Worm (Caenorhabditis elegans) whole organism, L1 larva: ENCODE data around the gene Y73B6BL.288.

ENCODE experiments used
- C04F5.9 ChIP-seq: sonication (generic microtip); optimal IDR thresholded peaks from 2 replicates; lab custom pipeline; 2016; ENCODE audit warnings: missing genetic modification characterization, missing compliant biosample characterization
- C34B4.2 ChIP-seq: sonication (generic microtip); optimal IDR thresholded peaks from 2 replicates; lab custom pipeline; 2017; ENCODE audit warnings: mild to moderate bottlenecking, missing genetic modification characterization, missing compliant biosample characterization
- F16B12.6 ChIP-seq: fragments of 150-350 bp; optimal IDR thresholded peaks from 2 replicates; lab custom pipeline; 2014; ENCODE audit warnings: missing biosample characterization, missing genetic modification characterization
- Y116A8C.19 ChIP-seq: sonication (generic microtip); optimal IDR thresholded peaks from 2 replicates; lab custom pipeline; 2016; ENCODE audit warnings: missing compliant biosample characterization, missing genetic modification characterization, borderline replicate concordance
- aly-2 ChIP-seq: fragments of 150-350 bp; optimal IDR thresholded peaks from 2 replicates; lab custom pipeline; 2014; ENCODE audit warnings: missing biosample characterization, missing genetic modification characterization
- ama-1 ChIP-seq: fragments of 150-350 bp; optimal IDR thresholded peaks from 2 replicates; lab custom pipeline; 2014
- blmp-1 ChIP-seq: fragments of 150-350 bp; optimal IDR thresholded peaks from 2 replicates; lab custom pipeline; 2014; ENCODE audit warnings: missing biosample characterization, missing genetic modification characterization
- ceh-88 ChIP-seq: fragments of 200-800 bp; sonication (Bioruptor generic); IDR thresholded peaks from 2 replicates; pipeline ENCODE4 v1.3.6; 2022; ENCODE audit warnings: missing genetic modification characterization, missing compliant biosample characterization
- ces-1 ChIP-seq: fragments of 150-350 bp; optimal IDR thresholded peaks from 2 replicates; lab custom pipeline; 2014; ENCODE audit warnings: missing biosample characterization, missing genetic modification reagents, missing genetic modification characterization
- dpl-1 ChIP-seq, 3 experiments: fragments of 150-350 bp in 2 of 3; sonication (generic microtip) in 1 of 3; optimal IDR thresholded peaks; 2 replicates each; lab custom pipeline; 2014 to 2017; ENCODE audit warnings: missing biosample characterization in 3 of 3, missing genetic modification characterization in 3 of 3, missing genetic modification reagents in 3 of 3
- dsc-1 ChIP-seq: sonication (generic microtip); optimal IDR thresholded peaks from 2 replicates; lab custom pipeline; 2016; ENCODE audit warnings: mild to moderate bottlenecking, missing genetic modification characterization, missing compliant biosample characterization
- efl-1 ChIP-seq, 4 experiments: fragments of 150-350 bp; optimal IDR thresholded peaks in 3 of 4; peaks in 1 of 4; 1 replicate in 1 of 4; 2 replicates in 3 of 4; lab custom pipeline; 2014; ENCODE audit warnings: missing biosample characterization in 2 of 4, missing genetic modification characterization in 2 of 4, missing genetic modification reagents in 2 of 4
- efl-3 ChIP-seq: fragments of 200-800 bp; sonication (Bioruptor generic); optimal IDR thresholded peaks from 2 replicates; lab custom pipeline; 2018; ENCODE audit warnings: mild to moderate bottlenecking, missing genetic modification characterization, missing compliant biosample characterization
- egl-13 ChIP-seq: sonication (generic microtip); optimal IDR thresholded peaks from 2 replicates; lab custom pipeline; 2016; ENCODE audit warnings: missing genotype, missing genetic modification reagents, missing genetic modification characterization, missing compliant biosample characterization
- elt-2 ChIP-seq: sonication (generic microtip); optimal IDR thresholded peaks from 2 replicates; lab custom pipeline; 2016; ENCODE audit warnings: missing genetic modification characterization, mild to moderate bottlenecking, inconsistent platforms, missing compliant biosample characterization, missing genetic modification reagents
- ets-5 ChIP-seq: fragments of 200-800 bp; sonication (Bioruptor generic); IDR thresholded peaks from 2 replicates; pipeline ENCODE4 v1.3.6; 2022; ENCODE audit warnings: missing genetic modification characterization, missing compliant biosample characterization
- fkh-10 ChIP-seq: sonication (generic microtip); optimal IDR thresholded peaks from 2 replicates; lab custom pipeline; 2017; ENCODE audit warnings: missing biosample characterization, missing genetic modification reagents, missing genetic modification characterization
- fkh-4 ChIP-seq: sonication (generic microtip); optimal IDR thresholded peaks from 2 replicates; lab custom pipeline; 2016; ENCODE audit warnings: missing compliant biosample characterization, missing genetic modification characterization, borderline replicate concordance
- grh-1 ChIP-seq: fragments of 200-800 bp; sonication (Bioruptor generic); IDR thresholded peaks from 2 replicates; pipeline ENCODE4 v1.3.6; 2022; ENCODE audit warnings: missing genetic modification reagents, missing genetic modification characterization, missing compliant biosample characterization
- hpl-2 ChIP-seq: fragments of 150-350 bp; optimal IDR thresholded peaks from 2 replicates; lab custom pipeline; 2014; ENCODE audit warnings: missing biosample characterization, missing genetic modification reagents, missing genetic modification characterization
- irx-1 ChIP-seq: sonication (generic microtip); optimal IDR thresholded peaks from 2 replicates; lab custom pipeline; 2016; ENCODE audit warnings: missing genetic modification characterization, missing compliant biosample characterization
- isw-1 ChIP-seq: fragments of 200-800 bp; sonication (Bioruptor generic); IDR thresholded peaks from 2 replicates; pipeline ENCODE4 v1.3.6; 2022; ENCODE audit warnings: missing genetic modification characterization, missing compliant biosample characterization
- lin-13 ChIP-seq: fragments of 150-350 bp; optimal IDR thresholded peaks from 2 replicates; lab custom pipeline; 2014; ENCODE audit warnings: missing biosample characterization, missing genetic modification reagents, missing genetic modification characterization
- lin-15B ChIP-seq: fragments of 150-350 bp; sonication (generic microtip); optimal IDR thresholded peaks from 3 replicates; lab custom pipeline; 2014; ENCODE audit warnings: missing biosample characterization, missing genetic modification characterization
- lin-35 ChIP-seq, 2 experiments: fragments of 150-350 bp; optimal IDR thresholded peaks; 2 replicates each; lab custom pipeline; 2014; ENCODE audit warnings: missing biosample characterization in 2 of 2, missing genetic modification characterization in 2 of 2, missing genetic modification reagents in 2 of 2
- lsy-2 ChIP-seq, 2 experiments: fragments of 150-350 bp; optimal IDR thresholded peaks; 2 replicates each; lab custom pipeline; 2014; ENCODE audit warnings: missing biosample characterization in 2 of 2, missing genetic modification characterization in 2 of 2
- mab-9 ChIP-seq: fragments of 200-800 bp; sonication (Bioruptor generic); IDR thresholded peaks from 2 replicates; pipeline ENCODE4 v1.3.6; 2022; ENCODE audit warnings: missing genetic modification reagents, missing genetic modification characterization, missing compliant biosample characterization
- mdl-1 ChIP-seq, 2 experiments: fragments of 150-350 bp; optimal IDR thresholded peaks; 2 replicates each; lab custom pipeline; 2014 to 2017; ENCODE audit warnings: missing biosample characterization in 2 of 2, missing genetic modification characterization in 2 of 2, inconsistent platforms in 1 of 2
- mef-2 ChIP-seq: fragments of 150-350 bp; optimal IDR thresholded peaks from 2 replicates; lab custom pipeline; 2014; ENCODE audit warnings: missing biosample characterization, missing genetic modification characterization
- mep-1 ChIP-seq: fragments of 150-350 bp; optimal IDR thresholded peaks from 2 replicates; lab custom pipeline; 2014; ENCODE audit warnings: missing biosample characterization, missing genetic modification characterization
- nhr-11 ChIP-seq: fragments of 150-350 bp; optimal IDR thresholded peaks from 2 replicates; lab custom pipeline; 2014; ENCODE audit warnings: missing biosample characterization, missing genetic modification characterization
- nhr-12 ChIP-seq: sonication (generic microtip); optimal IDR thresholded peaks from 2 replicates; lab custom pipeline; 2017; ENCODE audit warnings: missing biosample characterization, missing genetic modification characterization
- nhr-19 ChIP-seq: fragments of 200-800 bp; sonication (Bioruptor generic); conservative IDR thresholded peaks from 2 replicates; pipeline ENCODE4 v1.3.6; 2022; ENCODE audit warnings: missing genetic modification characterization, missing compliant biosample characterization
- nhr-20 ChIP-seq: sonication (generic microtip); optimal IDR thresholded peaks from 2 replicates; lab custom pipeline; 2016; ENCODE audit warnings: mild to moderate bottlenecking, missing genetic modification characterization, missing compliant biosample characterization
- nhr-28 ChIP-seq: fragments of 150-350 bp; optimal IDR thresholded peaks from 2 replicates; lab custom pipeline; 2014; ENCODE audit warnings: missing biosample characterization, missing genetic modification characterization
- nhr-47 ChIP-seq: sonication (generic microtip); optimal IDR thresholded peaks from 2 replicates; lab custom pipeline; 2016; ENCODE audit warnings: mild to moderate bottlenecking, missing genetic modification characterization, moderate library complexity, missing compliant biosample characterization
- nhr-77 ChIP-seq: fragments of 150-350 bp; optimal IDR thresholded peaks from 2 replicates; lab custom pipeline; 2014; ENCODE audit warnings: missing biosample characterization, missing genetic modification characterization
- nhr-84 ChIP-seq: sonication (generic microtip); optimal IDR thresholded peaks from 2 replicates; lab custom pipeline; 2017; ENCODE audit warnings: missing biosample characterization, missing genetic modification characterization
- nhr-90 ChIP-seq: sonication (generic microtip); optimal IDR thresholded peaks from 2 replicates; lab custom pipeline; 2016; ENCODE audit warnings: mild to moderate bottlenecking, missing genetic modification characterization, missing compliant biosample characterization; ENCODE audit not compliant: poor library complexity
- pag-3 ChIP-seq: sonication (generic microtip); optimal IDR thresholded peaks from 2 replicates; lab custom pipeline; 2017; ENCODE audit warnings: missing genetic modification characterization, mild to moderate bottlenecking, missing compliant biosample characterization, antibody characterized with exemption, borderline replicate concordance; ENCODE audit not compliant: insufficient read depth
- pax-3 ChIP-seq: fragments of 200-800 bp; sonication (Bioruptor generic); optimal IDR thresholded peaks from 2 replicates; lab custom pipeline; 2018; ENCODE audit warnings: mild to moderate bottlenecking, missing genetic modification characterization, moderate library complexity, missing compliant biosample characterization
- snu-23 ChIP-seq: sonication (generic microtip); optimal IDR thresholded peaks from 2 replicates; lab custom pipeline; 2016; ENCODE audit warnings: missing genetic modification characterization, missing compliant biosample characterization
- sox-4 ChIP-seq: sonication (generic microtip); optimal IDR thresholded peaks from 2 replicates; lab custom pipeline; 2016; ENCODE audit warnings: missing genetic modification characterization, missing compliant biosample characterization
- sptf-1 ChIP-seq: fragments of 150-350 bp; optimal IDR thresholded peaks from 2 replicates; lab custom pipeline; 2014; ENCODE audit warnings: missing biosample characterization, missing genetic modification characterization
- tlp-1 ChIP-seq: fragments of 150-350 bp; optimal IDR thresholded peaks from 2 replicates; lab custom pipeline; 2014; ENCODE audit warnings: missing biosample characterization, missing genetic modification characterization
- unc-130 ChIP-seq: fragments of 150-350 bp; optimal IDR thresholded peaks from 2 replicates; lab custom pipeline; 2017; ENCODE audit warnings: missing biosample characterization, missing genetic modification characterization, inconsistent platforms
- unc-62 ChIP-seq: fragments of 150-350 bp; optimal IDR thresholded peaks from 2 replicates; lab custom pipeline; 2014; ENCODE audit warnings: missing biosample characterization, missing genetic modification reagents, missing genetic modification characterization
- unc-86 ChIP-seq: sonication (generic microtip); optimal IDR thresholded peaks from 2 replicates; lab custom pipeline; 2016; ENCODE audit warnings: missing genetic modification characterization, missing compliant biosample characterization
- vab-15 ChIP-seq: sonication (generic microtip); optimal IDR thresholded peaks from 2 replicates; lab custom pipeline; 2017; ENCODE audit warnings: missing genotype, mild to moderate bottlenecking, missing genetic modification characterization, missing compliant biosample characterization
- xbp-1 ChIP-seq: sonication (generic microtip); optimal IDR thresholded peaks from 2 replicates; lab custom pipeline; 2016; ENCODE audit warnings: missing genetic modification characterization, missing compliant biosample characterization
- zag-1 ChIP-seq: fragments of 150-350 bp; optimal IDR thresholded peaks from 2 replicates; lab custom pipeline; 2014; ENCODE audit warnings: missing biosample characterization, missing genetic modification characterization
- ztf-11 ChIP-seq, 2 experiments: sonication (generic microtip); optimal IDR thresholded peaks; 2 replicates each; lab custom pipeline; 2016 to 2017; ENCODE audit warnings: missing genetic modification characterization in 2 of 2, missing biosample characterization in 1 of 2, missing compliant biosample characterization in 1 of 2
- ztf-4 ChIP-seq: fragments of 150-350 bp; optimal IDR thresholded peaks from 2 replicates; lab custom pipeline; 2014; ENCODE audit warnings: missing biosample characterization, missing genetic modification characterization

Y73B6BL.288 gene

DNA sequence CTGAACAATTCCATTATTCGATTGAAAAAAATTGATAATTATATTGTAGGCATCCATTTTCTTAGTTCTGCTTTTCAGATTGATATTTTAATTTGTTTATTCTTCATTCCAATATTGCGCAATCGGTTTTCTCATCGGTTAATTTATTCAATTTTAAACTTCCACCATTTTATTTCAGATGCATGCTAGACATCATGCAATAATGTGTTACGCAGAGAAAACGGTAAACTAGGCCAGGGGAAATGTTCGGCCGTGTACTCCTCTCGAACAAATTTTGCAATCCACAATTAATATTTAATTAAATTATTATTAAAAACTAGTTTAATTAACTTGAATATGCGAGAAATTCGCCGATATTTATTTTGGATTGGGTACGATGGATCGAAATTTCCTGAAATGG lies 20.7 kb downstream of the Y73B6BL.288 start, which contains the start of gene Y73B6BL.29:
Y73B6BL.29 (plus strand) TSS at position 263 of the 400 bp plus-strand sequence.
- TF ChIP-seq nhr-19 (GFP tag; lab: Robert Waterston, UW): peak; percentile 94
- TF ChIP-seq unc-62 (GFP tag; lab: Kevin White, UChicago): no peak
- TF ChIP-seq ama-1: peak; percentile 72
- TF ChIP-seq fkh-4 (tag; lab: Kevin White, UChicago): peak; percentile 99
- TF ChIP-seq ceh-88 (GFP tag; lab: Robert Waterston, UW): peak; percentile 85
- peak; percentile 78 for TF ChIP-seq lin-15B (tag; lab: Kevin White, UChicago)
- peak; percentile 76 for TF ChIP-seq vab-15 (tag; lab: Kevin White, UChicago)
- peak; percentile 95 for TF ChIP-seq mep-1 (tag; lab: Kevin White, UChicago)
- TF ChIP-seq ets-5 (GFP tag; lab: Robert Waterston, UW): no peak
- peak; percentile 16 for TF ChIP-seq mef-2 (tag; lab: Kevin White, UChicago)
- TF ChIP-seq nhr-84 (tag; lab: Kevin White, UChicago): no peak
- peak; percentile 88 for TF ChIP-seq elt-2 (tag; lab: Kevin White, UChicago)
- no peak for TF ChIP-seq pag-3
- TF ChIP-seq dpl-1 (GFP tag; optimal IDR thresholded peaks at IDR 0.05; lab: Kevin White, UChicago): peak; percentile 96 to 98 (median 97)
- TF ChIP-seq isw-1: peak; percentile 94
- TF ChIP-seq zag-1: no peak
- no peak for TF ChIP-seq nhr-28 (tag; lab: Kevin White, UChicago)
- TF ChIP-seq F16B12.6: peak; percentile 49
- peak; percentile 95 for TF ChIP-seq nhr-20
- peak; percentile 95 for TF ChIP-seq snu-23 (GFP tag; lab: Kevin White, UChicago)
- TF ChIP-seq tlp-1 (tag; lab: Kevin White, UChicago): no peak
- peak; percentile 96 for TF ChIP-seq sox-4
- TF ChIP-seq egl-13 (tag; lab: Kevin White, UChicago): peak; percentile 98
- TF ChIP-seq mab-9: peak; percentile 93
- peak in 1 of 2 experiments; percentile 82 for TF ChIP-seq mdl-1 (tag; optimal IDR thresholded peaks at IDR 0.05; lab: Kevin White, UChicago)
- TF ChIP-seq irx-1 (tag; lab: Kevin White, UChicago): peak; percentile 99
- TF ChIP-seq dsc-1 (tag; lab: Kevin White, UChicago): peak; percentile 97
- TF ChIP-seq nhr-11 (tag; lab: Kevin White, UChicago): peak; percentile 80
- TF ChIP-seq xbp-1 (tag; lab: Kevin White, UChicago): peak; percentile 94
- no peak for TF ChIP-seq nhr-12
- TF ChIP-seq grh-1: peak; percentile 81
- TF ChIP-seq ces-1 (GFP tag; lab: Kevin White, UChicago): no peak
- peak; percentile 97 for TF ChIP-seq Y116A8C.19 (tag; lab: Kevin White, UChicago)
- TF ChIP-seq blmp-1 (tag; lab: Kevin White, UChicago): peak; percentile 77
- peak; percentile 96 for TF ChIP-seq lsy-2 (tag; optimal IDR thresholded peaks at IDR 0.05; lab: Kevin White, UChicago)
- peak; percentile 79 for TF ChIP-seq aly-2 (tag; lab: Kevin White, UChicago)
- peak; percentile 83 to 98 for TF ChIP-seq efl-1 (optimal IDR thresholded peaks at IDR 0.05; lab: Kevin White, UChicago)
- peak; percentile 98 to 99 for TF ChIP-seq efl-1 (GFP tag; optimal IDR thresholded peaks at IDR 0.05 in 1 of 2; lab: Kevin White, UChicago)
- TF ChIP-seq unc-86 (tag; lab: Kevin White, UChicago): peak; percentile 90
- TF ChIP-seq sptf-1 (tag; lab: Kevin White, UChicago): no peak
- TF ChIP-seq efl-3 (GFP tag; lab: Kevin White, UChicago): peak; percentile 87
- TF ChIP-seq hpl-2 (GFP tag; lab: Kevin White, UChicago): no peak
- TF ChIP-seq unc-130 (tag; lab: Kevin White, UChicago): peak; percentile 92
- no peak for TF ChIP-seq nhr-77 (tag; lab: Kevin White, UChicago)
- peak; percentile 51 for TF ChIP-seq fkh-10 (GFP tag; lab: Kevin White, UChicago)
- peak; percentile 96 for TF ChIP-seq C04F5.9 (tag; lab: Kevin White, UChicago)
- peak; percentile 99 for TF ChIP-seq lin-35 (GFP tag; optimal IDR thresholded peaks at IDR 0.05; lab: Kevin White, UChicago)
- TF ChIP-seq lin-13 (GFP tag; lab: Kevin White, UChicago): peak; percentile 89
- peak; percentile 85 for TF ChIP-seq ztf-4
- peak; percentile 72 for TF ChIP-seq C34B4.2 (tag; lab: Kevin White, UChicago)
- TF ChIP-seq nhr-47 (tag; lab: Kevin White, UChicago): peak; percentile 97
- peak in 1 of 2 experiments; percentile 98 for TF ChIP-seq ztf-11 (tag; optimal IDR thresholded peaks at IDR 0.05; lab: Kevin White, UChicago)
- TF ChIP-seq pax-3: peak; percentile 98
- TF ChIP-seq nhr-90 (tag; lab: Kevin White, UChicago): peak; percentile 99
